Fruit fly (Drosophila melanogaster) whole organism, embryonic: Measurements from ENCODE around the gene CG8851.

ENCODE experiments used
- CG10431 ChIP-seq: fragments of 200-800 bp; sonication (Bioruptor generic); optimal IDR thresholded peaks from 3 replicates; lab custom pipeline; 2018; ENCODE audit warnings: missing biosample characterization, mild to moderate bottlenecking, missing genetic modification characterization
- CG10959 ChIP-seq: fragments of 200-800 bp; sonication (Bioruptor generic); IDR thresholded peaks from 2 replicates; pipeline ENCODE4 v1.3.6; 2022; ENCODE audit warnings: missing biosample characterization, missing genetic modification characterization
- CG12219 ChIP-seq: fragments of 200-800 bp; sonication (Bioruptor generic); optimal IDR thresholded peaks from 3 replicates; lab custom pipeline; 2018; ENCODE audit warnings: missing biosample characterization, mild to moderate bottlenecking, missing genetic modification characterization
- CG12236 ChIP-seq: fragments of 200-800 bp; sonication (Bioruptor generic); optimal IDR thresholded peaks from 2 replicates; lab custom pipeline; 2016; ENCODE audit warnings: missing biosample characterization, missing genetic modification characterization
- CG14014 ChIP-seq: fragments of 200-800 bp; sonication (Bioruptor generic); IDR thresholded peaks from 2 replicates; pipeline ENCODE4 v1.3.6; 2022; ENCODE audit warnings: missing biosample characterization, missing genetic modification characterization
- CG15011 ChIP-seq: fragments of 200-800 bp; sonication (Bioruptor generic); optimal IDR thresholded peaks from 3 replicates; lab custom pipeline; 2018; ENCODE audit warnings: missing biosample characterization, mild to moderate bottlenecking, missing genetic modification characterization
- CG15073 ChIP-seq: fragments of 200-800 bp; sonication (Bioruptor generic); optimal IDR thresholded peaks from 2 replicates; lab custom pipeline; 2016; ENCODE audit warnings: missing biosample characterization, missing genetic modification characterization
- CG16779 ChIP-seq: fragments of 200-800 bp; sonication (Bioruptor generic); IDR thresholded peaks from 2 replicates; pipeline ENCODE4 v1.3.6; 2022; ENCODE audit warnings: missing biosample characterization, missing genetic modification characterization
- CG17568 ChIP-seq: fragments of 200-800 bp; sonication (Bioruptor generic); optimal IDR thresholded peaks from 2 replicates; lab custom pipeline; 2018; ENCODE audit warnings: missing biosample characterization, mild to moderate bottlenecking, missing genetic modification characterization, moderate library complexity
- CG1792 ChIP-seq: fragments of 200-800 bp; sonication (Bioruptor generic); optimal IDR thresholded peaks from 2 replicates; lab custom pipeline; 2016; ENCODE audit warnings: missing biosample characterization, missing genetic modification characterization
- CG33213 ChIP-seq: fragments of 200-800 bp; sonication (Bioruptor generic); optimal IDR thresholded peaks from 3 replicates; lab custom pipeline; 2016; ENCODE audit warnings: missing biosample characterization, missing genetic modification characterization
- CG4707 ChIP-seq: fragments of 200-800 bp; sonication (Bioruptor generic); optimal IDR thresholded peaks from 2 replicates; lab custom pipeline; 2018; ENCODE audit warnings: missing biosample characterization, mild to moderate bottlenecking, missing genetic modification characterization, moderate library complexity
- CG4730 ChIP-seq: fragments of 200-800 bp; sonication (Bioruptor generic); IDR thresholded peaks from 2 replicates; pipeline ENCODE4 v1.3.6; 2022; ENCODE audit warnings: missing biosample characterization, missing genetic modification characterization
- CG4854 ChIP-seq: fragments of 200-800 bp; sonication (Bioruptor generic); optimal IDR thresholded peaks from 2 replicates; lab custom pipeline; 2016; ENCODE audit warnings: missing biosample characterization, missing genetic modification characterization, inconsistent platforms
- CG6689 ChIP-seq: fragments of 200-800 bp; sonication (Bioruptor generic); IDR thresholded peaks from 2 replicates; pipeline ENCODE4 v1.3.6; 2022; ENCODE audit warnings: missing biosample characterization, missing genetic modification characterization
- CG6854 ChIP-seq: fragments of 200-800 bp; sonication (Bioruptor generic); optimal IDR thresholded peaks from 3 replicates; lab custom pipeline; 2017; ENCODE audit warnings: missing biosample characterization, mild to moderate bottlenecking, missing genetic modification characterization
- CG7372 ChIP-seq: fragments of 200-800 bp; sonication (Bioruptor generic); IDR thresholded peaks from 2 replicates; pipeline ENCODE4 v1.3.6; 2022; ENCODE audit warnings: missing biosample characterization, missing genetic modification characterization
- CG9215 ChIP-seq: fragments of 200-800 bp; sonication (Bioruptor generic); IDR thresholded peaks from 2 replicates; pipeline ENCODE4 v1.3.6; 2022; ENCODE audit warnings: missing biosample characterization, missing genetic modification characterization
- D19A ChIP-seq: fragments of 200-800 bp; optimal IDR thresholded peaks from 3 replicates; lab custom pipeline; 2019; ENCODE audit warnings: missing biosample characterization, mild to moderate bottlenecking, missing genetic modification characterization, moderate library complexity
- Ets65A ChIP-seq: fragments of 200-800 bp; sonication (Bioruptor generic); peaks from one replicate; lab custom pipeline; 2016; ENCODE audit warnings: missing biosample characterization, missing genetic modification characterization
- Gsc ChIP-seq: fragments of 200-800 bp; sonication (Bioruptor generic); IDR thresholded peaks from 2 replicates; pipeline ENCODE4 v1.3.6; 2022; ENCODE audit warnings: missing biosample characterization, missing genetic modification characterization
- HLHmδ ChIP-seq: fragments of 200-800 bp; sonication (Bioruptor generic); optimal IDR thresholded peaks from 2 replicates; lab custom pipeline; 2018; ENCODE audit warnings: missing biosample characterization, mild to moderate bottlenecking, missing genetic modification characterization, moderate library complexity
- Hmx ChIP-seq: fragments of 200-800 bp; sonication (Bioruptor generic); optimal IDR thresholded peaks from 2 replicates; lab custom pipeline; 2016; ENCODE audit warnings: missing biosample characterization, missing genetic modification characterization
- Hr78 ChIP-seq, 2 experiments: fragments of 200-800 bp in 1 of 2; fragments of >200 bp in 1 of 2; sonication (Bioruptor generic) in 1 of 2; optimal IDR thresholded peaks; 2 replicates each; lab custom pipeline; 2017 to 2019; ENCODE audit warnings: missing biosample characterization in 2 of 2, missing genetic modification characterization in 2 of 2, mild to moderate bottlenecking in 1 of 2, moderate library complexity in 1 of 2
- MTF-1 ChIP-seq: fragments of 200-800 bp; sonication (Bioruptor generic); optimal IDR thresholded peaks from 2 replicates; lab custom pipeline; 2018; ENCODE audit warnings: missing biosample characterization, mild to moderate bottlenecking, missing genetic modification characterization, borderline replicate concordance
- NK7.1 ChIP-seq: fragments of 200-800 bp; sonication (Bioruptor generic); optimal IDR thresholded peaks from 3 replicates; lab custom pipeline; 2016; ENCODE audit warnings: missing biosample characterization, missing genetic modification characterization
- Optix ChIP-seq: fragments of 200-800 bp; sonication (Bioruptor generic); IDR thresholded peaks from 3 replicates; pipeline ENCODE4 v1.3.6; 2022; ENCODE audit warnings: missing biosample characterization, missing genetic modification characterization
- Poxn ChIP-seq: fragments of 200-800 bp; sonication (Bioruptor generic); IDR thresholded peaks from 2 replicates; pipeline ENCODE4 v1.3.6; 2022; ENCODE audit warnings: missing biosample characterization, missing genetic modification characterization
- Ravus ChIP-seq: fragments of 200-800 bp; sonication (Bioruptor generic); IDR thresholded peaks from 2 replicates; pipeline ENCODE4 v1.3.6; 2022; ENCODE audit warnings: missing biosample characterization, missing genetic modification characterization
- Trl ChIP-seq, 3 experiments: fragments of >200 bp in 2 of 3; fragments of 200-800 bp in 1 of 3; sonication (Bioruptor generic) in 1 of 3; optimal IDR thresholded peaks; 2 replicates in 1 of 3; 3 replicates in 2 of 3; lab custom pipeline; 2016 to 2017; ENCODE audit warnings: missing biosample characterization in 1 of 3, missing genetic modification characterization in 1 of 3
- Xbp1 ChIP-seq: fragments of 200-800 bp; sonication (Bioruptor generic); optimal IDR thresholded peaks from 3 replicates; lab custom pipeline; 2016; ENCODE audit warnings: missing biosample characterization, mild to moderate bottlenecking, missing genetic modification characterization
- az2 ChIP-seq: fragments of 200-800 bp; sonication (Bioruptor generic); optimal IDR thresholded peaks from 3 replicates; lab custom pipeline; 2016; ENCODE audit warnings: missing biosample characterization, missing genetic modification characterization
- bbx ChIP-seq: fragments of 200-800 bp; sonication (Bioruptor generic); IDR thresholded peaks from 2 replicates; pipeline ENCODE4 v1.3.6; 2022; ENCODE audit warnings: missing biosample characterization, missing genetic modification characterization; ENCODE audit not compliant: partially characterized antibody
- bcd ChIP-seq: fragments of 200-800 bp; sonication (Bioruptor generic); optimal IDR thresholded peaks from 2 replicates; lab custom pipeline; 2017; ENCODE audit warnings: missing biosample characterization, mild to moderate bottlenecking, missing genetic modification characterization
- chinmo ChIP-seq: fragments of 200-800 bp; sonication (Bioruptor generic); IDR thresholded peaks from 4 replicates; pipeline ENCODE4 v1.3.6; 2022; ENCODE audit warnings: missing biosample characterization, missing genetic modification characterization; ENCODE audit not compliant: partially characterized antibody
- dm ChIP-seq: fragments of 200-800 bp; sonication (Bioruptor generic); optimal IDR thresholded peaks from 3 replicates; lab custom pipeline; 2016; ENCODE audit warnings: missing biosample characterization, missing genetic modification characterization
- esg ChIP-seq: fragments of 200-800 bp; sonication (Bioruptor generic); conservative IDR thresholded peaks from 2 replicates; pipeline ENCODE4 v1.3.6; 2022; ENCODE audit warnings: missing biosample characterization, missing genetic modification characterization
- eve ChIP-seq, 2 experiments: fragments of >200 bp; optimal IDR thresholded peaks; 2 replicates each; lab custom pipeline; 2017; ENCODE audit warnings: missing biosample characterization in 2 of 2, missing genetic modification characterization in 2 of 2
- ewg ChIP-seq: fragments of 200-800 bp; sonication (Bioruptor generic); optimal IDR thresholded peaks from 3 replicates; lab custom pipeline; 2017; ENCODE audit warnings: mild to moderate bottlenecking, missing biosample characterization, missing genetic modification reagents, missing genetic modification characterization
- gcm ChIP-seq: fragments of 200-800 bp; sonication (Bioruptor generic); optimal IDR thresholded peaks from 2 replicates; lab custom pipeline; 2019; ENCODE audit warnings: missing biosample characterization, mild to moderate bottlenecking, missing genetic modification characterization, moderate library complexity
- gro ChIP-seq: fragments of 200-800 bp; sonication (Bioruptor generic); optimal IDR thresholded peaks from 2 replicates; lab custom pipeline; 2016; ENCODE audit warnings: missing biosample characterization, missing genetic modification characterization
- inv ChIP-seq: fragments of 200-800 bp; sonication (Bioruptor generic); IDR thresholded peaks from 2 replicates; pipeline ENCODE4 v1.3.6; 2022; ENCODE audit warnings: missing biosample characterization, missing genetic modification characterization; ENCODE audit not compliant: partially characterized antibody
- kay ChIP-seq: fragments of 200-800 bp; sonication (Bioruptor generic); optimal IDR thresholded peaks from 2 replicates; lab custom pipeline; 2016; ENCODE audit warnings: missing biosample characterization, missing genetic modification characterization
- nerfin-2 ChIP-seq: fragments of 200-800 bp; sonication (Bioruptor generic); IDR thresholded peaks from 2 replicates; pipeline ENCODE4 v1.3.6; 2022; ENCODE audit warnings: missing biosample characterization, missing genetic modification characterization; ENCODE audit not compliant: partially characterized antibody
- pfk ChIP-seq: fragments of 200-800 bp; sonication (Bioruptor generic); optimal IDR thresholded peaks from 2 replicates; lab custom pipeline; 2018; ENCODE audit warnings: missing biosample characterization, mild to moderate bottlenecking, missing genetic modification characterization, moderate library complexity
- pho ChIP-seq: fragments of 200-800 bp; sonication (Bioruptor generic); optimal IDR thresholded peaks from 2 replicates; lab custom pipeline; 2016; ENCODE audit warnings: missing biosample characterization, missing genetic modification characterization
- pzg ChIP-seq: fragments of 200-800 bp; sonication (Bioruptor generic); optimal IDR thresholded peaks from 3 replicates; lab custom pipeline; 2018; ENCODE audit warnings: missing biosample characterization, mild to moderate bottlenecking, missing genetic modification characterization, moderate library complexity
- stc ChIP-seq: fragments of 200-800 bp; sonication (Bioruptor generic); IDR thresholded peaks from 2 replicates; pipeline ENCODE4 v1.3.6; 2022; ENCODE audit warnings: missing biosample characterization, missing genetic modification characterization
- tap ChIP-seq: fragments of 200-800 bp; optimal IDR thresholded peaks from 3 replicates; lab custom pipeline; 2019; ENCODE audit warnings: missing biosample characterization, mild to moderate bottlenecking, missing genetic modification characterization, moderate library complexity
- twi ChIP-seq: fragments of 200-800 bp; optimal IDR thresholded peaks from 2 replicates; lab custom pipeline; 2019; ENCODE audit warnings: missing biosample characterization, mild to moderate bottlenecking, missing genetic modification characterization, moderate library complexity
- zfh1 ChIP-seq: fragments of 200-800 bp; sonication (Bioruptor generic); IDR thresholded peaks from 3 replicates; pipeline ENCODE4 v1.3.6; 2022; ENCODE audit warnings: missing biosample characterization, missing genetic modification characterization

The CG8851 gene

dm6 chr2L:3475948-3476347, 43.5 kb upstream of the CG8851 start (continued):
- TF ChIP-seq CG1792 (GFP tag; lab: Kevin White, UChicago) (no peak), Trl (optimal IDR thresholded peaks at IDR 0.05; lab: Kevin White, UChicago) (no peak), Trl (GFP tag; optimal IDR thresholded peaks at IDR 0.05; lab: Kevin White, UChicago) (peak; percentile 37), pho (GFP tag; lab: Kevin White, UChicago) (peak; percentile 44), az2 (GFP tag; lab: Kevin White, UChicago) (peak; percentile 50), Gsc (GFP tag; lab: Robert Waterston, UW) (no peak), CG16779 (GFP tag; lab: Robert Waterston, UW) (no peak), CG4854 (GFP tag; lab: Kevin White, UChicago) (peak; percentile 21), CG15011 (peak; percentile 26), bbx (GFP tag; lab: Robert Waterston, UW) (no peak), D19A (peak; percentile 94), CG33213 (GFP tag; lab: Kevin White, UChicago) (no peak), bcd (peak; percentile 49), CG15073 (GFP tag; lab: Kevin White, UChicago) (no peak), CG12236 (no peak), Poxn (GFP tag; lab: Robert Waterston, UW) (no peak), CG4707 (GFP tag; lab: Kevin White, UChicago) (no peak), MTF-1 (GFP tag; lab: Kevin White, UChicago) (no peak), Ravus (GFP tag; lab: Robert Waterston, UW) (no peak), kay (GFP tag; lab: Kevin White, UChicago) (peak; percentile 11), stc (peak; percentile 34; the same call in 1 of the 2 replicates), pfk (GFP tag; lab: Kevin White, UChicago) (no peak), esg (GFP tag; lab: Robert Waterston, UW) (peak; percentile 59), CG7372 (GFP tag; lab: Robert Waterston, UW) (peak; percentile 39; the same call in 1 of the 2 replicates), ewg (GFP tag; lab: Kevin White, UChicago) (no peak), Hr78 (GFP tag; optimal IDR thresholded peaks at IDR 0.05; lab: Kevin White, UChicago) (no peak), NK7.1 (GFP tag; lab: Kevin White, UChicago) (peak; percentile 29), Optix (GFP tag; lab: Robert Waterston, UW) (no peak), CG12219 (GFP tag; lab: Kevin White, UChicago) (peak; percentile 24), dm (GFP tag; lab: Kevin White, UChicago) (no peak), CG14014 (GFP tag; lab: Robert Waterston, UW) (peak; percentile 49; the same call in 1 of the 2 replicates), CG6689 (peak; percentile 58), CG10431 (GFP tag; lab: Kevin White, UChicago) (no peak), zfh1 (no peak), CG6854 (peak; percentile 3), CG17568 (GFP tag; lab: Kevin White, UChicago) (peak; percentile 66), CG9215 (GFP tag; lab: Robert Waterston, UW) (peak; percentile 62), nerfin-2 (no peak), gcm (peak; percentile 3), twi (tag; lab: Kevin White, UChicago) (no peak), Xbp1 (GFP tag; lab: Kevin White, UChicago) (peak; percentile 57), inv (no peak), chinmo (no peak), CG4730 (GFP tag; lab: Robert Waterston, UW) (peak; percentile 35; the same call in 1 of the 2 replicates), Ets65A (GFP tag; lab: Kevin White, UChicago) (no peak), pzg (no peak), tap (tag; lab: Kevin White, UChicago) (peak; percentile 64), Hmx (GFP tag; lab: Kevin White, UChicago) (peak; percentile 53), gro (GFP tag; lab: Kevin White, UChicago) (no peak), eve (GFP tag; optimal IDR thresholded peaks at IDR 0.05; lab: Kevin White, UChicago) (no peak), HLHmδ (GFP tag; lab: Kevin White, UChicago) (no peak), CG10959 (GFP tag; lab: Robert Waterston, UW) (no peak)
